Worm (Caenorhabditis elegans) whole organism, L2 larva: ENCODE results near the gene C44E12.1.

Source experiments
- F13H6.1 ChIP-seq: sonication (generic microtip); optimal IDR thresholded peaks from 2 replicates; lab custom pipeline; 2016; ENCODE audit warnings: missing genetic modification characterization, missing compliant biosample characterization
- ama-1 ChIP-seq: fragments of 150-350 bp; optimal IDR thresholded peaks from 2 replicates; lab custom pipeline; 2018; ENCODE audit warnings: inconsistent platforms
- blmp-1 ChIP-seq: sonication (generic microtip); optimal IDR thresholded peaks from 2 replicates; lab custom pipeline; 2017; ENCODE audit warnings: missing genetic modification characterization, mild to moderate bottlenecking, missing compliant biosample characterization, antibody characterized with exemption, moderate library complexity; ENCODE audit not compliant: insufficient read depth
- ceh-82 ChIP-seq: fragments of 150-350 bp; optimal IDR thresholded peaks from 2 replicates; lab custom pipeline; 2014; ENCODE audit warnings: missing biosample characterization, missing genetic modification characterization
- crh-2 ChIP-seq: sonication (generic microtip); optimal IDR thresholded peaks from 2 replicates; lab custom pipeline; 2017; ENCODE audit warnings: missing biosample characterization, missing genetic modification characterization
- dmd-4 ChIP-seq: sonication (generic microtip); optimal IDR thresholded peaks from 2 replicates; lab custom pipeline; 2017; ENCODE audit warnings: missing biosample characterization, missing genetic modification characterization
- egl-27 ChIP-seq: sonication (generic microtip); optimal IDR thresholded peaks from 3 replicates; lab custom pipeline; 2017; ENCODE audit warnings: missing biosample characterization, missing genetic modification reagents, missing genetic modification characterization
- fos-1 ChIP-seq: fragments of 150-350 bp; optimal IDR thresholded peaks from 2 replicates; lab custom pipeline; 2014; ENCODE audit warnings: missing biosample characterization, missing genetic modification characterization
- gmeb-1 ChIP-seq: fragments of 150-350 bp; optimal IDR thresholded peaks from 2 replicates; lab custom pipeline; 2014; ENCODE audit warnings: missing biosample characterization, missing genetic modification characterization
- lin-11 ChIP-seq: fragments of 150-350 bp; sonication (generic microtip); optimal IDR thresholded peaks from 2 replicates; lab custom pipeline; 2014; ENCODE audit warnings: missing biosample characterization, missing genetic modification characterization, inconsistent platforms, mixed read lengths
- lin-39 ChIP-seq: fragments of 150-350 bp; optimal IDR thresholded peaks from 2 replicates; lab custom pipeline; 2014; ENCODE audit warnings: missing biosample characterization, missing genetic modification reagents, missing genetic modification characterization
- lsy-2 ChIP-seq, 2 experiments: fragments of 150-350 bp in 1 of 2; sonication (generic microtip) in 1 of 2; optimal IDR thresholded peaks; 2 replicates each; lab custom pipeline; 2014 to 2017; ENCODE audit warnings: missing biosample characterization in 2 of 2, missing genetic modification characterization in 2 of 2
- mab-5 ChIP-seq: fragments of 150-350 bp; optimal IDR thresholded peaks from 2 replicates; lab custom pipeline; 2014; ENCODE audit warnings: missing biosample characterization, missing genetic modification characterization
- nhr-10 ChIP-seq: sonication (generic microtip); optimal IDR thresholded peaks from 2 replicates; lab custom pipeline; 2017; ENCODE audit warnings: missing biosample characterization, missing genetic modification characterization
- nhr-129 ChIP-seq: fragments of 150-350 bp; optimal IDR thresholded peaks from 2 replicates; lab custom pipeline; 2014; ENCODE audit warnings: missing biosample characterization, missing genetic modification characterization
- nhr-21 ChIP-seq: fragments of 150-350 bp; optimal IDR thresholded peaks from 2 replicates; lab custom pipeline; 2014; ENCODE audit warnings: missing biosample characterization, missing genetic modification characterization
- nhr-25 ChIP-seq: fragments of 150-350 bp; sonication (generic microtip); optimal IDR thresholded peaks from 3 replicates; lab custom pipeline; 2014; ENCODE audit warnings: missing biosample characterization, missing genetic modification characterization
- nhr-6 ChIP-seq: fragments of 150-350 bp; optimal IDR thresholded peaks from 2 replicates; lab custom pipeline; 2014; ENCODE audit warnings: missing biosample characterization, missing genetic modification characterization
- nhr-77 ChIP-seq: fragments of 150-350 bp; optimal IDR thresholded peaks from 2 replicates; lab custom pipeline; 2014; ENCODE audit warnings: missing biosample characterization, missing genetic modification characterization
- sem-4 ChIP-seq: fragments of 150-350 bp; optimal IDR thresholded peaks from 2 replicates; lab custom pipeline; 2014; ENCODE audit warnings: missing biosample characterization, missing genetic modification reagents, missing genetic modification characterization
- skn-1 ChIP-seq: sonication (generic microtip); optimal IDR thresholded peaks from 2 replicates; lab custom pipeline; 2017; ENCODE audit warnings: missing biosample characterization, missing genetic modification characterization
- sma-3 ChIP-seq: sonication (generic microtip); optimal IDR thresholded peaks from 2 replicates; lab custom pipeline; 2016; ENCODE audit warnings: missing genetic modification reagents, missing genetic modification characterization, missing compliant biosample characterization
- sma-9 ChIP-seq, 2 experiments: fragments of 150-350 bp in 1 of 2; sonication (generic microtip) in 1 of 2; optimal IDR thresholded peaks; 2 replicates each; lab custom pipeline; 2014 to 2016; ENCODE audit warnings: missing genetic modification characterization in 2 of 2, mild to moderate bottlenecking in 1 of 2, missing biosample characterization in 1 of 2, missing compliant biosample characterization in 1 of 2, missing genetic modification reagents in 1 of 2, moderate library complexity in 1 of 2
- snpc-4 ChIP-seq: fragments of 150-350 bp; optimal IDR thresholded peaks from 2 replicates; lab custom pipeline; 2014; ENCODE audit warnings: missing biosample characterization, missing genetic modification characterization
- unc-62 ChIP-seq: fragments of 150-350 bp; optimal IDR thresholded peaks from 2 replicates; lab custom pipeline; 2014; ENCODE audit warnings: missing biosample characterization, missing genetic modification reagents, missing genetic modification characterization
- zag-1 ChIP-seq: fragments of 150-350 bp; optimal IDR thresholded peaks from 2 replicates; lab custom pipeline; 2014; ENCODE audit warnings: missing biosample characterization, missing genetic modification characterization
- ztf-1 ChIP-seq: fragments of 200-800 bp; sonication (Bioruptor generic); conservative IDR thresholded peaks from 2 replicates; pipeline ENCODE4 v1.3.6; 2022; ENCODE audit warnings: missing genetic modification characterization, missing compliant biosample characterization

The C44E12.1 gene

DNA sequence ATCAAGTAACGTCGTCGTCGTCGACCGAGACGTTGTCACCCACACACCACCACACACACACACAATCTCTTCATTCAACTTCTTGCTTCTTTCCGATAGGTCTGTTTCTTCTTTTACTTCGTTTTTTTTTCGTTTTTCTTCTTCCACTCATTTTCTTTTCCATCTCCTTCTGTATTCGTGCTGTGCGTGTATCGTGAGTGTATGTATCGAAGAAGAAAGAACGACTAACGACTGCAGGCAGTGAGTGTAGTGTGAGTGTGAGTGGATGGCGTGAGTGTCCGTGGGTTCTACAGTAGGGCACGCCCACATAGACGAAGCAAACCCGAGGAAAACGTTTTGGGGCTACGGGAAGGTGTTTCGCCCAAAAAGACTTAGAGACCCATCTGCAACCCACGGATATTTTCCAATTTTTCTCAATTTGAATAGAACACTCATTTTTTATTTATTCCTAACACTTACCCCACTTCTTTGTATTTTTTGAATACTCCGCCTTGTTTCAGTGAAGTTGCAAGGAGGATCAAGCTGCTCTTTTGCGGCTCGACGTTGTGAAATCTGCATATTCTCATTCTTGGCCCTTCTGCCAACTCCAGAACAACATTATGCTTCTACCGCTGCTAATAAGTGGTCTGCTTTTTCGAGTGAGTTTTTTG lies 11.0 kb upstream of the C44E12.1 start, which contains the start of gene adt-2:
Gene adt-2 (plus strand): TSS at position 600 of the 650 bp plus-strand sequence.
- TF ChIP-seq nhr-25 (tag; lab: Kevin White, UChicago) (peak; percentile 79), crh-2 (tag; lab: Kevin White, UChicago) (peak; percentile 27), sma-3 (GFP tag; lab: Kevin White, UChicago) (peak; percentile 16), fos-1 (tag; lab: Kevin White, UChicago) (peak; percentile 24), blmp-1 (peak; percentile 43), nhr-21 (peak; percentile 57), dmd-4 (tag; lab: Kevin White, UChicago) (no peak), nhr-129 (peak; percentile 15), lsy-2 (tag; optimal IDR thresholded peaks at IDR 0.05; lab: Kevin White, UChicago) (peak in 1 of 2 experiments; percentile 22), nhr-10 (tag; lab: Kevin White, UChicago) (no peak), ceh-82 (tag; lab: Kevin White, UChicago) (no peak)

- peak; percentile 40 for TF ChIP-seq nhr-25 (tag; lab: Kevin White, UChicago)
- TF ChIP-seq blmp-1 = peak; percentile 25
- peak; percentile 31 for TF ChIP-seq sma-3 (GFP tag; lab: Kevin White, UChicago)
- no peak for TF ChIP-seq unc-62
- no peak for TF ChIP-seq zag-1 (tag; lab: Kevin White, UChicago)
These were observed 10.1 kb upstream of the C44E12.1 start for ce11 chrX:7586588-7586987.

ce11 chrX:7587741-7588235 lies 8.9 kb upstream of the C44E12.1 start:
- TF ChIP-seq nhr-77 (tag; lab: Kevin White, UChicago) (no peak), nhr-21 (peak; percentile 46)

- TF ChIP-seq sem-4 (tag; lab: Kevin White, UChicago) (peak; percentile 2), ceh-82 (tag; lab: Kevin White, UChicago) (no peak), skn-1 (tag; lab: Kevin White, UChicago) (no peak), nhr-25 (tag; lab: Kevin White, UChicago) (peak; percentile 1), nhr-21 (peak; percentile 34), dmd-4 (tag; lab: Kevin White, UChicago) (no peak), mab-5 (tag; lab: Kevin White, UChicago) (no peak), fos-1 (tag; lab: Kevin White, UChicago) (peak; percentile 5)
These were observed 6.0 kb upstream of the C44E12.1 start for ce11 chrX:7590756-7591155.

DNA sequence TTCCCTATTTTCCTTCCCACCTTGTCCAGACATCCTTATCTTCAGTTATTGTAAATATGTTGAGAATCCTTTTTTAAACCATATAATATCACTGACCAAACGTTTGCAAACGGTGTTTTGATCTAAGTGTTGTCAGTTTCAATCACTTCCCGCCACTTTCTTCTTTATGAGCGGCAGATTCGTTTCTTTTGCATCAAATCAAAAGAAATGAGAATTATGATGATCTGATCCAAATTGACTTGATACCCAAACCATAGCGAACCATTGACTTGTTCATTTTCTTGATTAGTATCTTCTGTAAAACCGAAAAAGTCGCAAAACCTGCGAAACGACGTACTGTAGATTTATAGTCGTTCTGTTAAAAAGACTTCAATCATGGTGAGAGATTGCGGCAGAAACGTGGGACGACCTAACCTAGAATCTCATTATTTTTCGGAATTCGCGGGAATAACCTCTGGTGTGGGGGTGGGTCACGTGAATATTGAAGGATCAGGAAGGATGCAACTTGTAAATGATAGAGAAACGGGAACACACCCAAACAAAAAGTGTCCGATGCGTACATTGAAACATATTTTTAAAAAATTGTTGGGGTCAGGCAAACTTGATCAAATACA lies 2.7 kb upstream of the C44E12.1 start:
- peak; percentile 44 for TF ChIP-seq sma-9 (GFP tag; optimal IDR thresholded peaks at IDR 0.05; lab: Kevin White, UChicago)
- TF ChIP-seq sma-9 (tag; optimal IDR thresholded peaks at IDR 0.05; lab: Kevin White, UChicago) = no peak
- TF ChIP-seq zag-1 (tag; lab: Kevin White, UChicago) = no peak
- peak; percentile 16 for TF ChIP-seq nhr-25 (tag; lab: Kevin White, UChicago)
- TF ChIP-seq gmeb-1 (tag; lab: Kevin White, UChicago) = no peak
- TF ChIP-seq sma-3 (GFP tag; lab: Kevin White, UChicago) = peak; percentile 28
- TF ChIP-seq snpc-4 (tag; lab: Kevin White, UChicago) = no peak
- TF ChIP-seq nhr-21 = peak; percentile 59
- TF ChIP-seq, all 48 proteins: peak for 4

DNA sequence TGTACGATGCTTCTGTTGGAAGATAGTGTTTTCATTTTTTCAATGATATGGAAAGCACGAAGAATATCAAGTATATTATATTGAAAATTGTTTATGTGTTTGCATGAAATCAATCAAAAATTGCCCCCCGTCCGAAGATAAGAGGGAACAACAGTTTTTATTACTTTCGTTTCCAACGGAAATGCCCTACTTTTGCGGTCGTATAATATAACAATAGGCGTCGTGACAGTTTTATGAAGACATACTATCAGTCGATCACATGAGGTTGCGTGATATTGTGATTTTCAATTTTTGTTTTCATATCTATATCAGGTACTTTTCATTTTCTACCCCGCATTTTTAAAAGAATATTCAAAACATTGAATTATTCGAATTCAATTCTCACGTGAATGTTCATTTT lies 698 bp upstream of the C44E12.1 start:
- TF ChIP-seq lin-11 (tag; lab: Kevin White, UChicago) (no peak), lsy-2 (tag; optimal IDR thresholded peaks at IDR 0.05; lab: Kevin White, UChicago) (peak in 1 of 2 experiments; percentile 3), skn-1 (tag; lab: Kevin White, UChicago) (no peak), fos-1 (tag; lab: Kevin White, UChicago) (peak; percentile 6), nhr-10 (tag; lab: Kevin White, UChicago) (no peak), sma-9 (GFP tag; optimal IDR thresholded peaks at IDR 0.05; lab: Kevin White, UChicago) (peak; percentile 61), sma-9 (tag; optimal IDR thresholded peaks at IDR 0.05; lab: Kevin White, UChicago) (no peak), lin-39 (tag; lab: Kevin White, UChicago) (no peak), nhr-6 (no peak), F13H6.1 (tag; lab: Kevin White, UChicago) (no peak), egl-27 (tag; lab: Kevin White, UChicago) (no peak), ama-1 (lab: Kevin White, UChicago) (no peak), nhr-129 (no peak), mab-5 (tag; lab: Kevin White, UChicago) (no peak), nhr-21 (peak; percentile 29), ztf-1 (no peak), blmp-1 (peak; percentile 66), sma-3 (GFP tag; lab: Kevin White, UChicago) (peak; percentile 66)
- TF ChIP-seq, all 48 proteins: peak for 6
